Fruit fly (Drosophila melanogaster): ENCODE measurements around the gene CG42824.

Gene CG42824

DNA sequence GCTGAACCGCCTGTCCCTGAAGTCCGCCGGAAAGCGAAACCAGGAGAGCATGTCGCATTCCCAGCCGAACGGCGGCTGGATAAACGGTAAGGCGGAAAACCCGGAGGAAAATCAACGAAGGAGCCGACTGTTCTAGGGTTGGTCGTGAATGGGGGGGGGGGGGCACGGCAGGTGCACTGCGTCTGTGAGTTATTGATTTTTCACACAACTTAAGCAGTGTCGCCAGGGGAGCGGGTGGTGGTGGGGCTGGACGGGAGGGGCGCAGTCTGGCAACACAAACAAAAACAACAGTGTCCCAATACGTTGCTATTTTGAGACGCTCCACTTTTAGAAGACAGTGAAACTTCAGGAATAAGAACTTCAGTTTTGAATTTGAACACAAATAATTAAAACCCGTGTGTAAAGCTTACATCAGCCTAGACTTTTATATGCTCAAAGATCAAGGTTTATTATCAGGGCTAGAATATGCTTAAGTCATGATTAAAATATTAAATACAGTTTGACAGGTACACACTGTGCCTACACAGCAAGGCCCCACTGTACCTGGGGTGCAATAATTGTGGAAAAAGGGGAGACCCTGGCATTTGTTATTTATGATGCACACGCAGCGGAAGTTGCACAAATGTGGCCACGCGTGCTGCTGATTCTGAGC, 20.0 kb downstream of the CG42824 start:
- TF ChIP-seq CTCF (optimal IDR thresholded peaks at IDR 0.05) (no peak), CG8478 (optimal IDR thresholded peaks at IDR 0.05) (no peak)

DNA sequence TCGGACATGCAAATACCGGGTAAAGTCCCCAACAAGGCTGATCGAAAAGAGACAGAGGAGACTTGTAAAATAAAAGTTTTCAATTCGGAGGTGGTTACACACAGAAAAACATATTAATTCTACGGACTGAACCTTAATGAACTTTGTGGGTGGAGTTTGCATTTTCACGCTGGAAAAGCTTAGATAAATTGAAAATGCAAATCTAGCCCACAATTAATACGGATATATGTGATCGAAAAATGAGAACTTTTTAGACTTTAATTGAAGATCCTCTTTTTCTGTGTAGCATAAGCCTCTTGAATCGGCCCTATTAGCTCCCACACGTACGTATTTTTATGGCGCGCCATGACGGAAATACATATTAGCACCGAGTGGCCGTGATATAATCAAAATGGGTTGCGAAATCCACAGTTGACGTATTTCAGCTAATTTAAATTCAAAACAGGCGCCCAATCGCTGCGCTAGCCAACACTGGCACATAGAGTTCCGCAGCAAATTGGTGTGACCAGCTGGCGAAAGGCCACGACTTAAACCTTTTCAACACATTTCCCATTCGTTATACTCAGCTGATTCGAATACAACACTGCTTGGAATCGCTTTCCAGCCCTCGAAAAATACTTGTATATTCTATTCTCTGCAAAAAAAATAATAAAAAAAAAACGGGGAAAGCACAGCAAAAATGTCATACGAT, 20.8 kb downstream of the CG42824 start:
- no peak for TF ChIP-seq CG8478 (optimal IDR thresholded peaks at IDR 0.05)
- TF ChIP-seq CTCF (optimal IDR thresholded peaks at IDR 0.05) = peak in 1 of 2 experiments; percentile 12

dm6 chr3R:17381916-17382315, 24.4 kb downstream of the CG42824 start:
- TF ChIP-seq CG8478 (optimal IDR thresholded peaks at IDR 0.05) (no peak), CTCF (optimal IDR thresholded peaks at IDR 0.05) (no peak)

DNA sequence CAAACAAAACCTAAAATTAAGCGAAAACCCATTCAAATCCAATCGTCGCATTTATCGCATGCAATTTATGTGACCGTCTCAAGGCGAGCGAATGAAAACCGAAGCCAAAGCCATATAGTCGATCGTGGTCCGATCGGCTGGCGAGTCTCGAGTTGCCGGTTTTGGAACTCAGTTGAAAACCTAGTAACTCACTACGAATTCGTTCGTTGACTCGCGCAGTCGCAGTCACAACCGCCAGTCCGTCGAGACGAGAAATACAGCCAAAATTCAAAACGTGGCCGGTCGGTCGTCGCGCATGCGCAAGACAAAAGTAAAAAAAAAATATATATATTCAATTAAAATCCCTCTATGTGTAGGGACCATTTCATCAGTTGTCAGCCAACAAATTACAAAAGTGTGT, 26.6 kb downstream of the CG42824 start, which contains the start of gene lute:
Gene lute (plus strand): TSS at position 203 of the 400 bp plus-strand sequence.
- TF ChIP-seq CG8478 (optimal IDR thresholded peaks at IDR 0.05) (no peak), CTCF (optimal IDR thresholded peaks at IDR 0.05) (no peak)

DNA sequence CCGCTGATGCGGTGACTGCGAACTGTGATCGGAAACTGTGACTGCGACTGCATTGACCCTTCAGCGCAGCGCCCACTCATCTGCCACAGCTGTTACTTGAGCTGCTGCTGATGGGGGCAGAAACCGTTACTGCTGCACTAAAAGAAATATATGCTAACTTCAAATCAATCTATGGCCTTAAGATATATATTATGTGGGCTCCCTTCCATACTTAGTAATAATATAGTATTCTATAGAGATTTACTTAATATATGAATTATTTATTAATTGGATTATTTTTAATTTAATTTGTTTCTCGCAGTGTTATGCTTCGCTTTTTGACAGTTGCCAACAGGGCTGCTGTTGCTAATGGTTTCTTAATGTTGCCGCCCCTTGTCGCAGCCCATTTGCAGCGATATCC, 27.3 kb downstream of the CG42824 start:
- TF ChIP-seq CG8478 (optimal IDR thresholded peaks at IDR 0.05) (no peak), CTCF (optimal IDR thresholded peaks at IDR 0.05) (no peak)

DNA sequence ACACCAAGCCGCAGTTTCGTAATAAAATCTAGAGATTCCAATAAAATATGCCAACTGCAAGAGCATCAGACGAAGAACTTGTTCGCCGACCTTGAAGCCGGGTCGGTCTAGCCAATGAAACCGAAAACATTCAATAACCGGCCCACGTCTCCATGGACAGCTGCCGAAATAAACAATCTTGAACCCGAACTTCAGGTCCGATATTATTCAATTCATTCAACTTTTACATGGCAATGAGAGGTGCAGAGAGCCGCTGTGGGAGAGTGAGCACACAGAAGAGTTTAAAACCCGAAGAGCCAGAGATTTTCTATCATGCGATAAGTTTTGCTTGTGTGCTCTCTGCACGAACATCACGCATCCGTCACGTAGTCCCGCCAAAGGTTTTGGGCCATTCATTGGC, 28.8 kb downstream of the CG42824 start:
- no peak for TF ChIP-seq CTCF (optimal IDR thresholded peaks at IDR 0.05)
- TF ChIP-seq CG8478 (optimal IDR thresholded peaks at IDR 0.05) = no peak

dm6 chr3R:17371094-17371493, 35.2 kb downstream of the CG42824 start:
- TF ChIP-seq CTCF (optimal IDR thresholded peaks at IDR 0.05) (no peak), CG8478 (optimal IDR thresholded peaks at IDR 0.05) (no peak)

dm6 chr3R:17366023-17366422, 40.3 kb downstream of the CG42824 start, which contains the start of gene beat-IIa:
Gene beat-IIa, minus strand, starts transcription at chr3R:17366119.
- no peak for TF ChIP-seq CTCF (optimal IDR thresholded peaks at IDR 0.05)
- TF ChIP-seq CG8478 (optimal IDR thresholded peaks at IDR 0.05) = no peak

DNA sequence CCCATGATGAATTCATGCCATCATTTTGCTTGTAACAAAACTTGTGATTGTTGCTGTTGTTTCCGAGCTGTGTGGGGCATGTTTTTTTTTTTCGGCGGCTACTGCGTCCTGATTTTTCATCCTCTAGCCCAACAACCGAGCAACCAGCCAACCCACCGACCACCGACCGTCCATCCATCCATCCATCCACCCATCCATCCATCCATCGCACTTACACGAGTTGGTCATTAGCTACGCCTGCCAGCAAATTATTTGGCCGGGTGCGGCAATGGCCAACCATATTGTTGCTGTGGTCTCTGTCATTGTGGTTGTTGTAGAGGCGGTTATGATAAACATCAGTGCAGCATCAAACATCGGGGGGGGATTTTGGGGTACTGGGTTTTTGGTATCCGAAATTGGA, 46.9 kb downstream of the CG42824 start:
- no peak for TF ChIP-seq CTCF (optimal IDR thresholded peaks at IDR 0.05)
- no peak for TF ChIP-seq CG8478 (optimal IDR thresholded peaks at IDR 0.05)

All from S2 (cell line).